Worm (Caenorhabditis elegans): ENCODE results near the gene nhr-148.

- TF ChIP-seq dve-1 (tag; optimal IDR thresholded peaks at IDR 0.05; ENCODE audit: insufficient read depth) (no peak), lin-15B (tag; optimal IDR thresholded peaks at IDR 0.05) (no peak), ama-1 (optimal IDR thresholded peaks at IDR 0.05) (no peak), lin-39 (tag; optimal IDR thresholded peaks at IDR 0.05) (no peak), Y105C5A.15 (GFP tag; IDR thresholded peaks at IDR 0.05) (no peak), daf-19 (GFP tag; conservative IDR thresholded peaks at IDR 0.05) (no peak), php-3 (GFP tag; IDR thresholded peaks at IDR 0.05) (no peak), egl-27 (tag; optimal IDR thresholded peaks at IDR 0.05) (no peak), aha-1 (tag) (peak; percentile 22), ctbp-1 (GFP tag; IDR thresholded peaks at IDR 0.05) (no peak), mdl-1 (tag; optimal IDR thresholded peaks at IDR 0.05) (no peak), arid-1 (GFP tag; conservative IDR thresholded peaks at IDR 0.05) (no peak), tra-1 (GFP tag; IDR thresholded peaks at IDR 0.05) (no peak), lin-29 (GFP tag; IDR thresholded peaks at IDR 0.05) (no peak)
These were observed 39.1 kb downstream of the nhr-148 start, which contains the start of gene C03G6.17 for ce11 chrV:7381008-7381407.
